Worm (Caenorhabditis elegans) whole organism, late embryonic: ENCODE results near the gene srh-89.

ENCODE experiments used
- C08G9.2 ChIP-seq: sonication (generic microtip); optimal IDR thresholded peaks from 2 replicates; lab custom pipeline; 2016; ENCODE audit warnings: mild to moderate bottlenecking, missing genetic modification characterization, moderate library complexity, missing compliant biosample characterization
- K09A11.1 ChIP-seq: sonication (generic microtip); optimal IDR thresholded peaks from 2 replicates; lab custom pipeline; 2017; ENCODE audit warnings: antibody characterized with exemption, mild to moderate bottlenecking, missing genetic modification characterization, missing compliant biosample characterization; ENCODE audit not compliant: insufficient read depth
- T23F11.4 ChIP-seq: fragments of 200-800 bp; sonication (Bioruptor generic); optimal IDR thresholded peaks from 2 replicates; lab custom pipeline; 2018; ENCODE audit warnings: mild to moderate bottlenecking, missing genetic modification characterization, missing compliant biosample characterization
- ahr-1 ChIP-seq: sonication (generic microtip); optimal IDR thresholded peaks from 2 replicates; lab custom pipeline; 2016; ENCODE audit warnings: missing genetic modification characterization, missing compliant biosample characterization
- ama-1 ChIP-seq: fragments of 150-350 bp; optimal IDR thresholded peaks from 2 replicates; lab custom pipeline; 2014
- ceh-18 ChIP-seq: sonication (generic microtip); optimal IDR thresholded peaks from 2 replicates; lab custom pipeline; 2016; ENCODE audit warnings: missing genetic modification characterization, missing compliant biosample characterization
- ceh-2 ChIP-seq: sonication (generic microtip); optimal IDR thresholded peaks from 2 replicates; lab custom pipeline; 2016; ENCODE audit warnings: missing genotype, missing genetic modification characterization, missing compliant biosample characterization
- ceh-24 ChIP-seq: sonication (generic microtip); optimal IDR thresholded peaks from 2 replicates; lab custom pipeline; 2016; ENCODE audit warnings: mild to moderate bottlenecking, missing genetic modification characterization, missing compliant biosample characterization
- ceh-34 ChIP-seq: sonication (generic microtip); optimal IDR thresholded peaks from 2 replicates; lab custom pipeline; 2016; ENCODE audit warnings: mild to moderate bottlenecking, missing genetic modification characterization, missing compliant biosample characterization
- ceh-45 ChIP-seq: fragments of 200-800 bp; sonication (Bioruptor generic); IDR thresholded peaks from 2 replicates; pipeline ENCODE4 v1.3.6; 2022; ENCODE audit warnings: missing genetic modification reagents, missing genetic modification characterization, missing compliant biosample characterization
- ceh-6 ChIP-seq: fragments of 200-800 bp; sonication (Bioruptor generic); optimal IDR thresholded peaks from 2 replicates; lab custom pipeline; 2018; ENCODE audit warnings: mild to moderate bottlenecking, missing genetic modification characterization, missing compliant biosample characterization
- ceh-9 ChIP-seq: sonication (generic microtip); optimal IDR thresholded peaks from 2 replicates; lab custom pipeline; 2016; ENCODE audit warnings: mild to moderate bottlenecking, missing genetic modification characterization, inconsistent platforms, missing compliant biosample characterization
- che-1 ChIP-seq: sonication (generic microtip); optimal IDR thresholded peaks from 2 replicates; lab custom pipeline; 2016; ENCODE audit warnings: mild to moderate bottlenecking, missing genetic modification characterization, missing compliant biosample characterization
- dmd-4 ChIP-seq: sonication (generic microtip); optimal IDR thresholded peaks from 2 replicates; lab custom pipeline; 2016; ENCODE audit warnings: borderline replicate concordance, missing genetic modification characterization, missing compliant biosample characterization
- dve-1 ChIP-seq: sonication (generic microtip); optimal IDR thresholded peaks from 2 replicates; lab custom pipeline; 2017; ENCODE audit warnings: antibody characterized with exemption, mild to moderate bottlenecking, missing genetic modification characterization, missing compliant biosample characterization
- elt-2 ChIP-seq: sonication (generic microtip); optimal IDR thresholded peaks from 2 replicates; lab custom pipeline; 2016; ENCODE audit warnings: missing genetic modification reagents, missing genetic modification characterization, missing compliant biosample characterization
- elt-4 ChIP-seq: sonication (generic microtip); optimal IDR thresholded peaks from 2 replicates; lab custom pipeline; 2016; ENCODE audit warnings: missing genetic modification characterization, missing compliant biosample characterization
- eyg-1 ChIP-seq: sonication (generic microtip); optimal IDR thresholded peaks from 2 replicates; lab custom pipeline; 2016; ENCODE audit warnings: missing genotype, missing genetic modification characterization, missing compliant biosample characterization
- fax-1 ChIP-seq: sonication (generic microtip); optimal IDR thresholded peaks from 2 replicates; lab custom pipeline; 2016; ENCODE audit warnings: missing genotype, missing genetic modification characterization, missing compliant biosample characterization
- fkh-6 ChIP-seq: sonication (generic microtip); optimal IDR thresholded peaks from 2 replicates; lab custom pipeline; 2016; ENCODE audit warnings: missing genetic modification characterization, missing compliant biosample characterization
- hlh-30 ChIP-seq: sonication (generic microtip); optimal IDR thresholded peaks from 2 replicates; lab custom pipeline; 2017; ENCODE audit warnings: antibody characterized with exemption, missing genetic modification characterization, missing compliant biosample characterization; ENCODE audit not compliant: insufficient read depth
- mec-3 ChIP-seq: sonication (generic microtip); optimal IDR thresholded peaks from 2 replicates; lab custom pipeline; 2016; ENCODE audit warnings: borderline replicate concordance, missing genetic modification characterization, missing compliant biosample characterization
- nhr-11 ChIP-seq: fragments of 150-350 bp; optimal IDR thresholded peaks from 2 replicates; lab custom pipeline; 2014; ENCODE audit warnings: missing biosample characterization, missing genetic modification characterization
- npax-4 ChIP-seq: sonication (generic microtip); optimal IDR thresholded peaks from 2 replicates; lab custom pipeline; 2016; ENCODE audit warnings: missing genetic modification characterization, missing compliant biosample characterization
- odd-2 ChIP-seq: sonication (generic microtip); optimal IDR thresholded peaks from 2 replicates; lab custom pipeline; 2017; ENCODE audit warnings: antibody characterized with exemption, mild to moderate bottlenecking, missing genetic modification characterization, missing compliant biosample characterization
- pag-3 ChIP-seq: sonication (generic microtip); optimal IDR thresholded peaks from 2 replicates; lab custom pipeline; 2016; ENCODE audit warnings: missing compliant biosample characterization, missing genetic modification characterization, borderline replicate concordance
- pqm-1 ChIP-seq: sonication (generic microtip); optimal IDR thresholded peaks from 2 replicates; lab custom pipeline; 2016; ENCODE audit warnings: missing genetic modification characterization, missing compliant biosample characterization
- pros-1 ChIP-seq: fragments of 150-350 bp; optimal IDR thresholded peaks from 2 replicates; lab custom pipeline; 2014; ENCODE audit warnings: missing biosample characterization, missing genetic modification reagents, missing genetic modification characterization
- ref-2 ChIP-seq: sonication (generic microtip); optimal IDR thresholded peaks from 2 replicates; lab custom pipeline; 2016; ENCODE audit warnings: missing genetic modification characterization, missing compliant biosample characterization
- rnt-1 ChIP-seq: sonication (generic microtip); optimal IDR thresholded peaks from 2 replicates; lab custom pipeline; 2016; ENCODE audit warnings: missing genetic modification characterization, missing compliant biosample characterization
- sox-4 ChIP-seq: sonication (generic microtip); optimal IDR thresholded peaks from 2 replicates; lab custom pipeline; 2017; ENCODE audit warnings: mild to moderate bottlenecking, missing genetic modification characterization, inconsistent platforms, missing compliant biosample characterization
- tbx-7 ChIP-seq: sonication (generic microtip); optimal IDR thresholded peaks from 2 replicates; lab custom pipeline; 2016; ENCODE audit warnings: missing genotype, missing genetic modification characterization, missing compliant biosample characterization
- unc-3 ChIP-seq, 2 experiments: fragments of 200-800 bp in 1 of 2; sonication (Bioruptor generic) in 1 of 2; sonication (generic microtip) in 1 of 2; conservative IDR thresholded peaks in 1 of 2; optimal IDR thresholded peaks in 1 of 2; 2 replicates each; pipeline versions ENCODE4 v1.3.6 to Lab custom; 2016 to 2022; ENCODE audit warnings: missing compliant biosample characterization in 2 of 2, missing genetic modification characterization in 2 of 2, missing genetic modification reagents in 1 of 2
- unc-42 ChIP-seq: sonication (generic microtip); optimal IDR thresholded peaks from 2 replicates; lab custom pipeline; 2016; ENCODE audit warnings: missing genotype, missing genetic modification characterization, missing compliant biosample characterization
- unc-55 ChIP-seq: sonication (generic microtip); optimal IDR thresholded peaks from 2 replicates; lab custom pipeline; 2017; ENCODE audit warnings: missing biosample characterization, missing genetic modification reagents, missing genetic modification characterization
- unc-86 ChIP-seq: sonication (generic microtip); optimal IDR thresholded peaks from 2 replicates; lab custom pipeline; 2016; ENCODE audit warnings: missing genetic modification characterization, missing compliant biosample characterization
- zip-5 ChIP-seq: sonication (generic microtip); optimal IDR thresholded peaks from 2 replicates; lab custom pipeline; 2016; ENCODE audit warnings: missing genetic modification characterization, missing compliant biosample characterization

Gene srh-89

DNA sequence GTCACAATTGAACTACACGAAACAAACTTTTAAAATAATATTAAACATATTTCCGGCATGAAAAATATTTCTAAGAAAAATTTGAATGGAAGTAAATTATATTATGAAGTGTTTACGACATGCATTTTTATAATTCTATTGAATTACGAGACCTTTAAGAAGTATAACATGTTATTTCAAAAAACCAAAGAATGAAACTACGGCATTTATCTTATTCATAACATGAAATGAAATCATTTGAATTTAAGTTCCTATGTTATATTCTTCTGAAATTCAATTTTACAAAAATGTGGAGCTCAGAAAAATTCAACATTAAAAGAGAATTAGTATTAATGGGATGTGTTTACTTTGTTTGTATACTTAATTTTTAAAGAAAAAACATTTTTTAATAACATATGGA is 33.6 kb downstream of the srh-89 start, which contains the start of gene srw-71:
Gene srw-71 (minus strand): TSS at position 101 of the 400 bp plus-strand sequence.
- TF ChIP-seq nhr-11 (tag; lab: Kevin White, UChicago) (no peak), ceh-45 (GFP tag; lab: Robert Waterston, UW) (no peak), elt-4 (tag; lab: Kevin White, UChicago) (no peak)

DNA sequence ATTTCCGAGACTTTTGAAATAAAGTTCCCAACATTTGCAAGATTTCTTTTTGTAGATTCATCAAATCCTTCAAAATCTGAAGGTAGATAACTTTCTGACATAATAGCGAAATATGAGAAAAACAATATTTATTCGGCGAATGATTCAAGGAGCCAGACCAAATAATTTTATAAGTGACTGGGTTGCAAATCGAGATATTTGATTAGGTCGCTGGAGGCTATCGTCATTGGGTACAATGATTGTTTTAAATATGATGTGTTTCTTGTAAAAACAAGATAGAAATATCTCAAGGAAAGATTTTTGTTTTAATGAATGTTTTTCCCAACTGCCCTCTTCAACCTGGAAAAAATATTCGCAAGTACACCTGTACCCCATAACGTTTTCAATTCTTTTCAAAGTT is 35.7 kb downstream of the srh-89 start, which contains the start of gene srw-69:
Gene srw-69 (minus strand): TSS at position 101 of the 400 bp plus-strand sequence.
- no peak for TF ChIP-seq unc-3 (GFP tag; conservative IDR thresholded peaks at IDR 0.05; lab: Robert Waterston, UW)
- TF ChIP-seq unc-3 (tag; optimal IDR thresholded peaks at IDR 0.05; lab: Kevin White, UChicago), result no peak
- TF ChIP-seq odd-2 (tag; lab: Kevin White, UChicago), result no peak
- TF ChIP-seq unc-55 (GFP tag; lab: Kevin White, UChicago), result no peak
- no peak for TF ChIP-seq C08G9.2 (tag; lab: Kevin White, UChicago)
- no peak for TF ChIP-seq rnt-1 (tag; lab: Kevin White, UChicago)
- no peak for TF ChIP-seq eyg-1 (tag; lab: Kevin White, UChicago)
- no peak for TF ChIP-seq ceh-6 (GFP tag; lab: Kevin White, UChicago)
- no peak for TF ChIP-seq ceh-9 (tag; lab: Kevin White, UChicago)
- no peak for TF ChIP-seq pag-3 (tag; lab: Kevin White, UChicago)
- TF ChIP-seq elt-2 (tag; lab: Kevin White, UChicago), result no peak
- no peak for TF ChIP-seq che-1 (tag; lab: Kevin White, UChicago)
- TF ChIP-seq K09A11.1 (tag; lab: Kevin White, UChicago), result no peak
- no peak for TF ChIP-seq pqm-1
- no peak for TF ChIP-seq unc-42 (tag; lab: Kevin White, UChicago)
- TF ChIP-seq ceh-34 (tag; lab: Kevin White, UChicago), result no peak
- no peak for TF ChIP-seq ceh-18 (tag; lab: Kevin White, UChicago)
- TF ChIP-seq T23F11.4, result no peak
- no peak for TF ChIP-seq zip-5 (tag; lab: Kevin White, UChicago)
- TF ChIP-seq ama-1, result no peak
- no peak for TF ChIP-seq ceh-2 (tag; lab: Kevin White, UChicago)

DNA sequence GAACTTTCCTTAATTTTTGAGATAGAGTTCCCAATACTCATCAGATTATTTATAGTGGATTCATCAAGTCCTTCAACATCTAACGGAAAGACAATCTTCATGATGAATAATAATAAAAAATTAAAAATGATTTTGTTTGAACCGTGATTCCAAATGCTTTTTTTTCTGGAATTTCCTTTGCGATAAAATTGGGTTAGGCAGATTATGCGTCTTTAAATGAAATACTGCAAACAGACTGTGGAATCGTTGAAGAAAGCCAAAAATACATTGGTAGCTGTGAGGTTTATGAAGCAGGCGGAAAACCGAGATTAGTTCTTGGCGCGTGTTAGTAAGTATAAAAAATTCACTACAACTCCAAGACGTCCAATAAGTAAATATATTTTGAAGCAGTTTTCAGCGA is 38.0 kb downstream of the srh-89 start, which contains the start of gene srw-68:
Gene srw-68 (minus strand): TSS at position 101 of the 400 bp plus-strand sequence.
- TF ChIP-seq ahr-1, result no peak
- no peak for TF ChIP-seq unc-86
- no peak for TF ChIP-seq fkh-6 (tag; lab: Kevin White, UChicago)
- TF ChIP-seq npax-4 (tag; lab: Kevin White, UChicago), result no peak
- TF ChIP-seq ref-2 (tag; lab: Kevin White, UChicago), result no peak
- no peak for TF ChIP-seq fax-1 (tag; lab: Kevin White, UChicago)
- no peak for TF ChIP-seq K09A11.1 (tag; lab: Kevin White, UChicago)
- no peak for TF ChIP-seq ceh-6 (GFP tag; lab: Kevin White, UChicago)
- no peak for TF ChIP-seq tbx-7 (tag; lab: Kevin White, UChicago)
- TF ChIP-seq pqm-1, result no peak
- no peak for TF ChIP-seq sox-4 (tag; lab: Kevin White, UChicago)
- TF ChIP-seq dmd-4 (tag; lab: Kevin White, UChicago), result no peak
- TF ChIP-seq T23F11.4, result no peak
- TF ChIP-seq hlh-30 (tag; lab: Kevin White, UChicago), result no peak
- TF ChIP-seq ceh-2 (tag; lab: Kevin White, UChicago), result no peak
- no peak for TF ChIP-seq mec-3
- no peak for TF ChIP-seq pros-1
- TF ChIP-seq dve-1 (tag; lab: Kevin White, UChicago), result no peak
- TF ChIP-seq ceh-24, result no peak
- TF ChIP-seq ceh-18 (tag; lab: Kevin White, UChicago), result no peak
